Worm (Caenorhabditis elegans) whole organism, midembryonic: ENCODE measurements around the gene sru-25.

Experiments used
- T22C8.4 ChIP-seq: fragments of 200-800 bp; sonication (Bioruptor generic); IDR thresholded peaks from 2 replicates; pipeline ENCODE4 v1.3.6; 2022; ENCODE audit warnings: missing genetic modification characterization, missing compliant biosample characterization
- cog-1 ChIP-seq: sonication (generic microtip); optimal IDR thresholded peaks from 2 replicates; lab custom pipeline; 2016; ENCODE audit warnings: missing genetic modification characterization, missing compliant biosample characterization
- flt-1 ChIP-seq: fragments of 200-800 bp; sonication (Bioruptor generic); IDR thresholded peaks from 2 replicates; pipeline ENCODE4 v1.3.6; 2022; ENCODE audit warnings: missing genetic modification characterization, missing compliant biosample characterization
- klf-2 ChIP-seq: fragments of 200-800 bp; sonication (Bioruptor generic); conservative IDR thresholded peaks from 2 replicates; pipeline ENCODE4 v1.3.6; 2022; ENCODE audit warnings: missing genetic modification reagents, missing genetic modification characterization, missing compliant biosample characterization
- med-1 ChIP-seq: sonication (generic microtip); optimal IDR thresholded peaks from 2 replicates; lab custom pipeline; 2017; ENCODE audit warnings: missing genetic modification characterization, mild to moderate bottlenecking, missing compliant biosample characterization, antibody characterized with exemption, missing genetic modification reagents; ENCODE audit not compliant: insufficient read depth
- ref-1 ChIP-seq: fragments of 200-800 bp; sonication (Bioruptor generic); conservative IDR thresholded peaks from 2 replicates; pipeline ENCODE4 v1.3.6; 2022; ENCODE audit warnings: missing genetic modification reagents, missing genetic modification characterization, missing compliant biosample characterization
- tab-1 ChIP-seq: fragments of 200-800 bp; sonication (Bioruptor generic); IDR thresholded peaks from 2 replicates; pipeline ENCODE4 v1.3.6; 2022; ENCODE audit warnings: missing genetic modification characterization, missing compliant biosample characterization
- ztf-29 ChIP-seq: fragments of 200-800 bp; sonication (Bioruptor generic); IDR thresholded peaks from 2 replicates; pipeline ENCODE4 v1.3.6; 2022; ENCODE audit warnings: missing genetic modification reagents, missing genetic modification characterization, missing compliant biosample characterization

DNA sequence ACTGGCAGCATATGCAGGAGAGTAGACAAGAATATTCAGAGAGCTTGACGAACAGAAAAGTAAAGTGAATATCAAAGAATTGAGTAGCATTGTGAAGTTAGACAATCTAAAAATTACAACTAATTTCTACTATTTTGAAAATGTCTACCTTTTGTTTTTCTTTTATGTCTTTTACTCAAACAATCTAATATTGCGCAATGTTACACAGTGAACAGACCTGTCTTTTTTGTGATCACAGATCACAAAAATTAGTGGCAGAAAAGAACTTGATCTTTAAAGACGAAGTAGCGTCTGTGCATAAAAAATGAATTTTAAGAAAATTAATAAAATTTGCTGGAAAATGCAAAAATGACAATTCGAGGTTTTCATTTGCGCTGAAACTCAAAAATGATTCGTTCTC lies 24.9 kb upstream of the sru-25 start:
- TF ChIP-seq tab-1 (GFP tag; lab: Robert Waterston, UW) (no peak), ref-1 (no peak), ztf-29 (GFP tag; lab: Robert Waterston, UW) (no peak), klf-2 (GFP tag; lab: Robert Waterston, UW) (no peak), med-1 (GFP tag; lab: Kevin White, UChicago) (no peak), flt-1 (GFP tag; lab: Robert Waterston, UW) (no peak), cog-1 (tag; lab: Kevin White, UChicago) (no peak), T22C8.4 (GFP tag; lab: Robert Waterston, UW) (no peak)
